Worm (Caenorhabditis elegans): ENCODE results near the gene Y57G11A.4.

The Y57G11A.4 gene

ce11 chrIV:14464065-14464567, 18.0 kb upstream of the Y57G11A.4 start, which contains the start of gene dld-1 (continued):
- TF ChIP-seq nhr-6 (tag; optimal IDR thresholded peaks at IDR 0.05) (peak; percentile 94), mdl-1 (tag; optimal IDR thresholded peaks at IDR 0.05) (peak; percentile 48 to 73), ztf-4 (tag; optimal IDR thresholded peaks at IDR 0.05) (peak; percentile 97), sma-3 (GFP tag; optimal IDR thresholded peaks at IDR 0.05) (peak; percentile 95), nhr-10 (tag; optimal IDR thresholded peaks at IDR 0.05) (peak; percentile 15), nhr-129 (tag; optimal IDR thresholded peaks at IDR 0.05) (peak; percentile 100), snpc-4 (tag; optimal IDR thresholded peaks at IDR 0.05) (peak; percentile 92), zag-1 (tag; optimal IDR thresholded peaks at IDR 0.05) (peak; percentile 95), C34F6.9 (tag; optimal IDR thresholded peaks at IDR 0.05) (peak; percentile 98)

ce11 chrIV:14466048-14466447, 16.0 kb upstream of the Y57G11A.4 start:
- TF ChIP-seq aly-2 (tag; optimal IDR thresholded peaks at IDR 0.05) (no peak), snpc-4 (tag; optimal IDR thresholded peaks at IDR 0.05) (no peak), nhr-21 (tag; optimal IDR thresholded peaks at IDR 0.05) (no peak), gmeb-1 (tag; optimal IDR thresholded peaks at IDR 0.05) (no peak), ztf-4 (tag; optimal IDR thresholded peaks at IDR 0.05) (no peak), nhr-129 (tag; optimal IDR thresholded peaks at IDR 0.05) (no peak), ZK546.5 (tag; optimal IDR thresholded peaks at IDR 0.05) (no peak), alr-1 (tag; optimal IDR thresholded peaks at IDR 0.05) (no peak), fos-1 (tag; optimal IDR thresholded peaks at IDR 0.05) (no peak)

ce11 chrIV:14466837-14467236, 15.2 kb upstream of the Y57G11A.4 start:
- TF ChIP-seq sma-3 (GFP tag; optimal IDR thresholded peaks at IDR 0.05) (no peak), blmp-1 (tag; optimal IDR thresholded peaks at IDR 0.05; ENCODE audit: insufficient read depth) (no peak), zag-1 (tag; optimal IDR thresholded peaks at IDR 0.05) (no peak), sem-4 (tag; optimal IDR thresholded peaks at IDR 0.05) (no peak), R02D3.7 (tag; optimal IDR thresholded peaks at IDR 0.05) (no peak), lsy-2 (tag; optimal IDR thresholded peaks at IDR 0.05) (no peak), dmd-4 (tag; optimal IDR thresholded peaks at IDR 0.05) (no peak), ztf-4 (tag; optimal IDR thresholded peaks at IDR 0.05) (no peak), ama-1 (optimal IDR thresholded peaks at IDR 0.05) (no peak), gmeb-1 (tag; optimal IDR thresholded peaks at IDR 0.05) (no peak), alr-1 (tag; optimal IDR thresholded peaks at IDR 0.05) (no peak), ceh-82 (tag; optimal IDR thresholded peaks at IDR 0.05) (no peak), elt-3 (tag; optimal IDR thresholded peaks at IDR 0.05) (no peak), peb-1 (tag; optimal IDR thresholded peaks at IDR 0.05) (no peak), C34F6.9 (tag; optimal IDR thresholded peaks at IDR 0.05) (no peak), skn-1 (tag; optimal IDR thresholded peaks at IDR 0.05) (no peak), nhr-6 (tag; optimal IDR thresholded peaks at IDR 0.05) (no peak), ceh-16 (tag; optimal IDR thresholded peaks at IDR 0.05) (no peak), lin-11 (tag; optimal IDR thresholded peaks at IDR 0.05) (no peak), ztf-11 (tag; optimal IDR thresholded peaks at IDR 0.05) (no peak)

ce11 chrIV:14469013-14469412, 13.1 kb upstream of the Y57G11A.4 start:
- TF ChIP-seq mbf-1 (tag; optimal IDR thresholded peaks at IDR 0.05) (no peak), fos-1 (tag; optimal IDR thresholded peaks at IDR 0.05) (no peak), unc-39 (tag; optimal IDR thresholded peaks at IDR 0.05) (no peak), crh-2 (tag; optimal IDR thresholded peaks at IDR 0.05) (no peak), C34F6.9 (tag; optimal IDR thresholded peaks at IDR 0.05) (no peak)

- TF ChIP-seq aly-2 (tag; optimal IDR thresholded peaks at IDR 0.05) (no peak), blmp-1 (tag; optimal IDR thresholded peaks at IDR 0.05; ENCODE audit: insufficient read depth) (no peak), nhr-77 (tag; optimal IDR thresholded peaks at IDR 0.05) (no peak), fos-1 (tag; optimal IDR thresholded peaks at IDR 0.05) (peak; percentile 92)
These were observed 1.3 kb downstream of the Y57G11A.4 start for ce11 chrIV:14483427-14483826.

- TF ChIP-seq egl-27 (tag; optimal IDR thresholded peaks at IDR 0.05) (no peak), gmeb-1 (tag; optimal IDR thresholded peaks at IDR 0.05) (no peak), skn-1 (tag; optimal IDR thresholded peaks at IDR 0.05) (no peak), lin-11 (tag; optimal IDR thresholded peaks at IDR 0.05) (no peak), nhr-237 (tag; optimal IDR thresholded peaks at IDR 0.05) (no peak), nhr-10 (tag; optimal IDR thresholded peaks at IDR 0.05) (no peak), sma-3 (GFP tag; optimal IDR thresholded peaks at IDR 0.05) (no peak), nhr-12 (tag; optimal IDR thresholded peaks at IDR 0.05) (no peak), sma-9 (GFP tag; optimal IDR thresholded peaks at IDR 0.05) (no peak), sma-9 (tag; optimal IDR thresholded peaks at IDR 0.05) (no peak), ZK546.5 (tag; optimal IDR thresholded peaks at IDR 0.05) (no peak), snpc-4 (tag; optimal IDR thresholded peaks at IDR 0.05) (no peak), ama-1 (optimal IDR thresholded peaks at IDR 0.05) (no peak)
These were observed 9.1 kb downstream of the Y57G11A.4 start for ce11 chrIV:14491135-14491534.

All from whole organism, L2 larva.